Fruit fly (Drosophila melanogaster): ENCODE measurements around the gene CG43231.
A peak's percentile ranks its signal among the peaks of the same experiment; 100 is the strongest.

CG43231 gene

dm6 chr2L:17751220-17751619 is 46.7 kb downstream of the CG43231 start (continued):
- TF ChIP-seq seq (GFP tag; IDR thresholded peaks at IDR 0.05) (peak; percentile 53; the same call in 1 of the 2 replicates), CG2199 (GFP tag; IDR thresholded peaks at IDR 0.05) (peak; percentile 63; the same call in 1 of the 3 replicates), CG18599 (GFP tag; optimal IDR thresholded peaks at IDR 0.05) (peak; percentile 48), CG6175 (GFP tag; IDR thresholded peaks at IDR 0.05) (no peak), Ets65A (GFP tag) (peak; percentile 13), cg (GFP tag; optimal IDR thresholded peaks at IDR 0.05) (peak; percentile 53), CG8478 (optimal IDR thresholded peaks at IDR 0.05) (no peak), cas (GFP tag; IDR thresholded peaks at IDR 0.05) (no peak), gfzf (GFP tag; optimal IDR thresholded peaks at IDR 0.05) (no peak), shn (GFP tag; optimal IDR thresholded peaks at IDR 0.05) (no peak), repo (GFP tag; optimal IDR thresholded peaks at IDR 0.05) (no peak), CG3281 (GFP tag; optimal IDR thresholded peaks at IDR 0.05) (no peak), CG13894 (tag; optimal IDR thresholded peaks at IDR 0.05) (peak; percentile 72), Taf1 (GFP tag; IDR thresholded peaks at IDR 0.05) (no peak), HmgD (GFP tag; optimal IDR thresholded peaks at IDR 0.05) (no peak), CG1602 (GFP tag; optimal IDR thresholded peaks at IDR 0.05) (no peak), Trl (optimal IDR thresholded peaks at IDR 0.05) (peak; percentile 40 to 68), Trl (GFP tag; optimal IDR thresholded peaks at IDR 0.05) (no peak), slou (GFP tag; optimal IDR thresholded peaks at IDR 0.05) (no peak)

dm6 chr2L:17752406-17752805 is 47.9 kb downstream of the CG43231 start:
- TF ChIP-seq HHEX (GFP tag; optimal IDR thresholded peaks at IDR 0.05) (no peak), D (optimal IDR thresholded peaks at IDR 0.05) (peak; percentile 45), D (GFP tag; optimal IDR thresholded peaks at IDR 0.05) (no peak), Abd-B (GFP tag; optimal IDR thresholded peaks at IDR 0.05) (no peak), CG11723 (GFP tag; optimal IDR thresholded peaks at IDR 0.05) (no peak), pros (GFP tag; optimal IDR thresholded peaks at IDR 0.05) (peak; percentile 53), ind (GFP tag; optimal IDR thresholded peaks at IDR 0.05) (no peak), cg (GFP tag; optimal IDR thresholded peaks at IDR 0.05) (peak; percentile 62), nom (GFP tag; optimal IDR thresholded peaks at IDR 0.05) (no peak), pfk (GFP tag; optimal IDR thresholded peaks at IDR 0.05) (peak; percentile 78), CG34422 (GFP tag; IDR thresholded peaks at IDR 0.05) (peak; percentile 44; the same call in 1 of the 3 replicates), Jarid2 (GFP tag; optimal IDR thresholded peaks at IDR 0.05) (peak; percentile 82), Xbp1 (GFP tag; optimal IDR thresholded peaks at IDR 0.05) (no peak), onecut (GFP tag; IDR thresholded peaks at IDR 0.05) (peak; percentile 67), Deaf1 (tag; optimal IDR thresholded peaks at IDR 0.05) (peak; percentile 30), CG3281 (GFP tag; optimal IDR thresholded peaks at IDR 0.05) (no peak), CG34224 (GFP tag; IDR thresholded peaks at IDR 0.05; ENCODE audit: partially characterized antibody) (peak; percentile 20; the same call in 1 of the 3 replicates), Hmr (GFP tag; optimal IDR thresholded peaks at IDR 0.05) (peak; percentile 31), CG16779 (GFP tag; IDR thresholded peaks at IDR 0.05) (peak; percentile 75; the same call in 1 of the 2 replicates), Tbp (GFP tag; optimal IDR thresholded peaks at IDR 0.05) (no peak), wor (GFP tag; IDR thresholded peaks at IDR 0.05) (no peak), Med (GFP tag) (peak; percentile 55), Drgx (GFP tag; IDR thresholded peaks at IDR 0.05) (no peak), chinmo (GFP tag; IDR thresholded peaks at IDR 0.05; ENCODE audit: partially characterized antibody) (0 out of 4 replicates have a peak, but pooled peaks have one; percentile 20), Sin3A (optimal IDR thresholded peaks at IDR 0.05) (no peak), Opbp (GFP tag; IDR thresholded peaks at IDR 0.05; ENCODE audit: partially characterized antibody) (0 out of 3 replicates have a peak, but pooled peaks have one; percentile 16), amos (GFP tag; IDR thresholded peaks at IDR 0.05; ENCODE audit: partially characterized antibody) (0 out of 2 replicates have a peak, but pooled peaks have one; percentile 16), yki (optimal IDR thresholded peaks at IDR 0.05) (peak; percentile 85), lov (optimal IDR thresholded peaks at IDR 0.05) (no peak), lov (GFP tag; IDR thresholded peaks at IDR 0.05) (0 out of 3 replicates have a peak, but pooled peaks have one; percentile 42), lab (GFP tag; optimal IDR thresholded peaks at IDR 0.05) (peak; percentile 27), CG32767 (GFP tag; IDR thresholded peaks at IDR 0.05) (0 out of 2 replicates have a peak, but pooled peaks have one; percentile 36), ewg (GFP tag; optimal IDR thresholded peaks at IDR 0.05) (peak; percentile 78), nerfin-1 (tag; optimal IDR thresholded peaks at IDR 0.05) (peak; percentile 59)
